Worm (Caenorhabditis elegans) whole organism, early embryonic: ENCODE data around the gene K07E8.7.
"Not testable (repeated sequence)": the region's sequence is repeated elsewhere in the genome, so short reads cannot be mapped to it uniquely, and the experiment has no call there.

Source experiments
- aly-1 ChIP-seq: sonication (generic microtip); optimal IDR thresholded peaks from 2 replicates; lab custom pipeline; 2016; ENCODE audit warnings: missing genetic modification characterization, missing compliant biosample characterization
- ama-1 ChIP-seq: fragments of 150-350 bp; optimal IDR thresholded peaks from 2 replicates; lab custom pipeline; 2014
- ceh-13 ChIP-seq: fragments of 200-800 bp; sonication (Bioruptor generic); optimal IDR thresholded peaks from 2 replicates; lab custom pipeline; 2018; ENCODE audit warnings: mild to moderate bottlenecking, missing genetic modification characterization, missing compliant biosample characterization
- ets-7 ChIP-seq: sonication (generic microtip); optimal IDR thresholded peaks from 2 replicates; lab custom pipeline; 2016; ENCODE audit warnings: missing genotype, missing genetic modification characterization, missing compliant biosample characterization
- hmg-4 ChIP-seq: fragments of 200-800 bp; sonication (Bioruptor generic); optimal IDR thresholded peaks from 2 replicates; lab custom pipeline; 2018; ENCODE audit warnings: mild to moderate bottlenecking, missing genetic modification characterization, missing compliant biosample characterization
- tbx-11 ChIP-seq: fragments of 200-800 bp; sonication (Bioruptor generic); IDR thresholded peaks from 2 replicates; pipeline ENCODE4 v1.3.6; 2022; ENCODE audit warnings: missing genetic modification characterization, missing compliant biosample characterization
- tra-4 ChIP-seq: sonication (generic microtip); optimal IDR thresholded peaks from 2 replicates; lab custom pipeline; 2017; ENCODE audit warnings: missing genetic modification characterization, missing compliant biosample characterization

- TF ChIP-seq ceh-13 (GFP tag; lab: Kevin White, UChicago); ama-1 (lab: Kevin White, UChicago); tra-4 (tag; lab: Kevin White, UChicago); ets-7 (tag; lab: Kevin White, UChicago); tbx-11; aly-1 (tag; lab: Kevin White, UChicago); hmg-4 (GFP tag; lab: Kevin White, UChicago): not testable (repeated sequence)
Observed at ce11 chrII:593221-593620, 56.9 kb downstream of the K07E8.7 start, which contains the start of gene W08F4.1.
